Worm (Caenorhabditis elegans) whole organism, L1 larva: ENCODE measurements around the gene R160.10.

Experiments used
- C04F5.9 ChIP-seq: sonication (generic microtip); optimal IDR thresholded peaks from 2 replicates; lab custom pipeline; 2016; ENCODE audit warnings: missing genetic modification characterization, missing compliant biosample characterization
- C16A3.4 ChIP-seq: fragments of 150-350 bp; optimal IDR thresholded peaks from 2 replicates; lab custom pipeline; 2014; ENCODE audit warnings: missing biosample characterization, missing genetic modification characterization
- F16B12.6 ChIP-seq: fragments of 150-350 bp; optimal IDR thresholded peaks from 2 replicates; lab custom pipeline; 2014; ENCODE audit warnings: missing biosample characterization, missing genetic modification characterization
- ceh-88 ChIP-seq: fragments of 200-800 bp; sonication (Bioruptor generic); IDR thresholded peaks from 2 replicates; pipeline ENCODE4 v1.3.6; 2022; ENCODE audit warnings: missing genetic modification characterization, missing compliant biosample characterization
- dpl-1 ChIP-seq, 3 experiments: fragments of 150-350 bp in 2 of 3; sonication (generic microtip) in 1 of 3; optimal IDR thresholded peaks; 2 replicates each; lab custom pipeline; 2014 to 2017; ENCODE audit warnings: missing biosample characterization in 3 of 3, missing genetic modification characterization in 3 of 3, missing genetic modification reagents in 3 of 3
- dsc-1 ChIP-seq: sonication (generic microtip); optimal IDR thresholded peaks from 2 replicates; lab custom pipeline; 2016; ENCODE audit warnings: mild to moderate bottlenecking, missing genetic modification characterization, missing compliant biosample characterization
- efl-1 ChIP-seq, 4 experiments: fragments of 150-350 bp; optimal IDR thresholded peaks in 3 of 4; peaks in 1 of 4; 1 replicate in 1 of 4; 2 replicates in 3 of 4; lab custom pipeline; 2014; ENCODE audit warnings: missing biosample characterization in 2 of 4, missing genetic modification characterization in 2 of 4, missing genetic modification reagents in 2 of 4
- egl-13 ChIP-seq: sonication (generic microtip); optimal IDR thresholded peaks from 2 replicates; lab custom pipeline; 2016; ENCODE audit warnings: missing genotype, missing genetic modification reagents, missing genetic modification characterization, missing compliant biosample characterization
- egl-27 ChIP-seq, 2 experiments: fragments of 150-350 bp in 1 of 2; sonication (generic microtip); optimal IDR thresholded peaks; 3 replicates each; lab custom pipeline; 2017 to 2018; ENCODE audit warnings: missing biosample characterization in 2 of 2, missing genetic modification characterization in 2 of 2, missing genetic modification reagents in 2 of 2
- fkh-10 ChIP-seq: sonication (generic microtip); optimal IDR thresholded peaks from 2 replicates; lab custom pipeline; 2017; ENCODE audit warnings: missing biosample characterization, missing genetic modification reagents, missing genetic modification characterization
- fkh-4 ChIP-seq: sonication (generic microtip); optimal IDR thresholded peaks from 2 replicates; lab custom pipeline; 2016; ENCODE audit warnings: missing compliant biosample characterization, missing genetic modification characterization, borderline replicate concordance
- fkh-8 ChIP-seq: sonication (generic microtip); optimal IDR thresholded peaks from 2 replicates; lab custom pipeline; 2016; ENCODE audit warnings: mild to moderate bottlenecking, missing genetic modification characterization, missing compliant biosample characterization
- grh-1 ChIP-seq: fragments of 200-800 bp; sonication (Bioruptor generic); IDR thresholded peaks from 2 replicates; pipeline ENCODE4 v1.3.6; 2022; ENCODE audit warnings: missing genetic modification reagents, missing genetic modification characterization, missing compliant biosample characterization
- hlh-4 ChIP-seq: sonication (generic microtip); optimal IDR thresholded peaks from 2 replicates; lab custom pipeline; 2016; ENCODE audit warnings: mild to moderate bottlenecking, missing genetic modification characterization, missing compliant biosample characterization
- isw-1 ChIP-seq: fragments of 200-800 bp; sonication (Bioruptor generic); IDR thresholded peaks from 2 replicates; pipeline ENCODE4 v1.3.6; 2022; ENCODE audit warnings: missing genetic modification characterization, missing compliant biosample characterization
- lin-14 ChIP-seq: fragments of 200-800 bp; sonication (Bioruptor generic); optimal IDR thresholded peaks from 2 replicates; lab custom pipeline; 2018; ENCODE audit warnings: mild to moderate bottlenecking, missing genetic modification characterization, moderate library complexity, missing compliant biosample characterization
- lin-35 ChIP-seq, 2 experiments: fragments of 150-350 bp; optimal IDR thresholded peaks; 2 replicates each; lab custom pipeline; 2014; ENCODE audit warnings: missing biosample characterization in 2 of 2, missing genetic modification characterization in 2 of 2, missing genetic modification reagents in 2 of 2
- lin-39 ChIP-seq: fragments of 150-350 bp; optimal IDR thresholded peaks from 2 replicates; lab custom pipeline; 2014; ENCODE audit warnings: missing biosample characterization, missing genetic modification reagents, missing genetic modification characterization
- lsy-2 ChIP-seq, 2 experiments: fragments of 150-350 bp; optimal IDR thresholded peaks; 2 replicates each; lab custom pipeline; 2014; ENCODE audit warnings: missing biosample characterization in 2 of 2, missing genetic modification characterization in 2 of 2
- mef-2 ChIP-seq: fragments of 150-350 bp; optimal IDR thresholded peaks from 2 replicates; lab custom pipeline; 2014; ENCODE audit warnings: missing biosample characterization, missing genetic modification characterization
- mep-1 ChIP-seq: fragments of 150-350 bp; optimal IDR thresholded peaks from 2 replicates; lab custom pipeline; 2014; ENCODE audit warnings: missing biosample characterization, missing genetic modification characterization
- nhr-12 ChIP-seq: sonication (generic microtip); optimal IDR thresholded peaks from 2 replicates; lab custom pipeline; 2017; ENCODE audit warnings: missing biosample characterization, missing genetic modification characterization
- nhr-237 ChIP-seq: fragments of 150-350 bp; optimal IDR thresholded peaks from 2 replicates; lab custom pipeline; 2014; ENCODE audit warnings: missing biosample characterization, missing genetic modification characterization
- nhr-71 ChIP-seq: sonication (generic microtip); optimal IDR thresholded peaks from 2 replicates; lab custom pipeline; 2016; ENCODE audit warnings: mild to moderate bottlenecking, missing genetic modification characterization, moderate library complexity, missing compliant biosample characterization
- nhr-76 ChIP-seq: sonication (generic microtip); optimal IDR thresholded peaks from 2 replicates; lab custom pipeline; 2017; ENCODE audit warnings: missing biosample characterization, missing genetic modification characterization
- nhr-77 ChIP-seq: fragments of 150-350 bp; optimal IDR thresholded peaks from 2 replicates; lab custom pipeline; 2014; ENCODE audit warnings: missing biosample characterization, missing genetic modification characterization
- pag-3 ChIP-seq: sonication (generic microtip); optimal IDR thresholded peaks from 2 replicates; lab custom pipeline; 2017; ENCODE audit warnings: missing genetic modification characterization, mild to moderate bottlenecking, missing compliant biosample characterization, antibody characterized with exemption, borderline replicate concordance; ENCODE audit not compliant: insufficient read depth
- pax-3 ChIP-seq: fragments of 200-800 bp; sonication (Bioruptor generic); optimal IDR thresholded peaks from 2 replicates; lab custom pipeline; 2018; ENCODE audit warnings: mild to moderate bottlenecking, missing genetic modification characterization, moderate library complexity, missing compliant biosample characterization
- rnt-1 ChIP-seq: sonication (generic microtip); optimal IDR thresholded peaks from 2 replicates; lab custom pipeline; 2016; ENCODE audit warnings: mild to moderate bottlenecking, missing genetic modification characterization, moderate library complexity, missing compliant biosample characterization
- skn-1 ChIP-seq: fragments of 150-350 bp; optimal IDR thresholded peaks from 2 replicates; lab custom pipeline; 2014; ENCODE audit warnings: missing biosample characterization, missing genetic modification characterization
- snu-23 ChIP-seq: sonication (generic microtip); optimal IDR thresholded peaks from 2 replicates; lab custom pipeline; 2016; ENCODE audit warnings: missing genetic modification characterization, missing compliant biosample characterization
- sox-4 ChIP-seq: sonication (generic microtip); optimal IDR thresholded peaks from 2 replicates; lab custom pipeline; 2016; ENCODE audit warnings: missing genetic modification characterization, missing compliant biosample characterization
- sptf-1 ChIP-seq: fragments of 150-350 bp; optimal IDR thresholded peaks from 2 replicates; lab custom pipeline; 2014; ENCODE audit warnings: missing biosample characterization, missing genetic modification characterization
- sup-37 ChIP-seq: fragments of 200-800 bp; sonication (Bioruptor generic); optimal IDR thresholded peaks from 2 replicates; lab custom pipeline; 2018; ENCODE audit warnings: mild to moderate bottlenecking, missing genetic modification characterization, missing compliant biosample characterization
- tlp-1 ChIP-seq: fragments of 150-350 bp; optimal IDR thresholded peaks from 2 replicates; lab custom pipeline; 2014; ENCODE audit warnings: missing biosample characterization, missing genetic modification characterization
- unc-62 ChIP-seq: fragments of 150-350 bp; optimal IDR thresholded peaks from 2 replicates; lab custom pipeline; 2014; ENCODE audit warnings: missing biosample characterization, missing genetic modification reagents, missing genetic modification characterization
- unc-98 ChIP-seq: fragments of 200-800 bp; sonication (Bioruptor generic); IDR thresholded peaks from 2 replicates; pipeline ENCODE4 v1.3.6; 2022; ENCODE audit warnings: missing genetic modification characterization, missing compliant biosample characterization
- vab-15 ChIP-seq: sonication (generic microtip); optimal IDR thresholded peaks from 2 replicates; lab custom pipeline; 2017; ENCODE audit warnings: missing genotype, mild to moderate bottlenecking, missing genetic modification characterization, missing compliant biosample characterization
- ztf-11 ChIP-seq, 2 experiments: sonication (generic microtip); optimal IDR thresholded peaks; 2 replicates each; lab custom pipeline; 2016 to 2017; ENCODE audit warnings: missing genetic modification characterization in 2 of 2, missing biosample characterization in 1 of 2, missing compliant biosample characterization in 1 of 2
- ztf-4 ChIP-seq: fragments of 150-350 bp; optimal IDR thresholded peaks from 2 replicates; lab custom pipeline; 2014; ENCODE audit warnings: missing biosample characterization, missing genetic modification characterization

The R160.10 gene

ce11 chrX:4367414-4367813 lies at the start of gene R160.10:
R160.10 (minus strand) TSS chrX:4367514.
- TF ChIP-seq sptf-1 (tag; lab: Kevin White, UChicago) (no peak), lsy-2 (tag; optimal IDR thresholded peaks at IDR 0.05; lab: Kevin White, UChicago) (no peak), unc-98 (no peak), dsc-1 (tag; lab: Kevin White, UChicago) (no peak), C16A3.4 (no peak), C04F5.9 (tag; lab: Kevin White, UChicago) (no peak), F16B12.6 (no peak), nhr-77 (tag; lab: Kevin White, UChicago) (no peak), sox-4 (tag; lab: Kevin White, UChicago) (no peak), snu-23 (GFP tag; lab: Kevin White, UChicago) (no peak), efl-1 (optimal IDR thresholded peaks at IDR 0.05; lab: Kevin White, UChicago) (no peak), efl-1 (GFP tag; optimal IDR thresholded peaks at IDR 0.05 in 1 of 2; lab: Kevin White, UChicago) (no peak), dpl-1 (GFP tag; optimal IDR thresholded peaks at IDR 0.05; lab: Kevin White, UChicago) (no peak), tlp-1 (tag; lab: Kevin White, UChicago) (no peak), egl-13 (tag; lab: Kevin White, UChicago) (no peak), mef-2 (tag; lab: Kevin White, UChicago) (no peak)

ce11 chrX:4415289-4415688 lies 48.0 kb upstream of the R160.10 start:
- TF ChIP-seq egl-27 (tag; optimal IDR thresholded peaks at IDR 0.05; lab: Kevin White, UChicago) (no peak), fkh-10 (GFP tag; lab: Kevin White, UChicago) (peak; percentile 28), lin-39 (tag; lab: Kevin White, UChicago) (no peak), unc-62 (GFP tag; lab: Kevin White, UChicago) (no peak), grh-1 (GFP tag; lab: Robert Waterston, UW) (no peak), pag-3 (no peak), ztf-4 (tag; lab: Kevin White, UChicago) (no peak), lin-14 (peak; percentile 17)

- TF ChIP-seq ztf-11 (tag; optimal IDR thresholded peaks at IDR 0.05; lab: Kevin White, UChicago) (no peak), ceh-88 (GFP tag; lab: Robert Waterston, UW) (no peak), mef-2 (tag; lab: Kevin White, UChicago) (no peak), pax-3 (tag; lab: Kevin White, UChicago) (no peak), grh-1 (GFP tag; lab: Robert Waterston, UW) (no peak), rnt-1 (tag; lab: Kevin White, UChicago) (no peak), nhr-76 (tag; lab: Kevin White, UChicago) (no peak), sptf-1 (tag; lab: Kevin White, UChicago) (no peak), egl-13 (tag; lab: Kevin White, UChicago) (no peak), hlh-4 (tag; lab: Kevin White, UChicago) (no peak), fkh-4 (no peak), lin-35 (GFP tag; optimal IDR thresholded peaks at IDR 0.05; lab: Kevin White, UChicago) (no peak), nhr-12 (no peak), nhr-237 (tag; lab: Kevin White, UChicago) (no peak), mep-1 (tag; lab: Kevin White, UChicago) (no peak)
Measured at ce11 chrX:4413206-4413605, 45.9 kb upstream of the R160.10 start.

DNA sequence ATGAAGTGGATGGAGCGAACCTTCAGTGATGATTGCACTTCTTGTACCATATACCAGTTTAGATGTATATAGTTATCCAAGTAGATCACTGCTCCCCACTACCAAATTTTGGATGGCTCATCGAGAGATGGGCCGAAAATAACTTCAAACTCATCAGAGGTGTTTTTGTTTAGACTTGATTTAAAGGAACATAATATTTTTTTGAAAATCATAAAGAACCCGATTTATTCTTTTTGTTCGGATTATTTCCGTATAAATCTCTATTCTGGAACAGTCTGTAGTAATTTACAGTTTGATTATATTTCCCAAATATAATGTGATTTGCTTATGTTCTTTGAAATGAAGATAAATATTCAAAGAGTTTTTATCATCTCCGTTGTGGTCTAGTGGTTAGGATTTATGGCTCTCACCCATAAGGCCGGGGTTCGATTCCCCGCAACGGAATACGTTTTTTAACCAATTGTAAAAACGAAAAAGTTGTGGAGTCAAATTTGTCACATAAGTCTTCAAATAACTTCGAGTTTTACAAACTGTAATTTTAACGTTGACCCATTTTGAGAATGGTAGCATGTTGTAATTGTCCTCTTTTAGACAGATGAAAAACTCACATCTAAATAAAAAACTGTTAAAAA lies 43.1 kb upstream of the R160.10 start:
- TF ChIP-seq isw-1 (no peak), lsy-2 (tag; optimal IDR thresholded peaks at IDR 0.05; lab: Kevin White, UChicago) (no peak), sptf-1 (tag; lab: Kevin White, UChicago) (no peak), sup-37 (GFP tag; lab: Kevin White, UChicago) (no peak), vab-15 (no peak), nhr-71 (tag; lab: Kevin White, UChicago) (no peak), fkh-8 (no peak), F16B12.6 (no peak), skn-1 (tag; lab: Kevin White, UChicago) (no peak), unc-98 (no peak)
